Worm (Caenorhabditis elegans) whole organism, L4 larva: ENCODE measurements around the gene B0495.5.

Experiments
- F49E8.2 ChIP-seq: sonication (generic microtip); optimal IDR thresholded peaks from 2 replicates; lab custom pipeline; 2016; ENCODE audit warnings: missing compliant biosample characterization, mild to moderate bottlenecking, missing genetic modification characterization, borderline replicate concordance
- Y75B8A.6 ChIP-seq: fragments of 200-800 bp; sonication (Bioruptor generic); IDR thresholded peaks from 2 replicates; pipeline ENCODE4 v1.3.6; 2022; ENCODE audit warnings: missing genetic modification reagents, missing genetic modification characterization, missing compliant biosample characterization
- ZK546.5 ChIP-seq, 2 experiments: sonication (generic microtip); optimal IDR thresholded peaks; 2 replicates each; lab custom pipeline; 2017; ENCODE audit warnings: missing biosample characterization in 2 of 2, missing genetic modification characterization in 2 of 2
- aha-1 ChIP-seq: fragments of 150-350 bp; peaks from one replicate; lab custom pipeline; 2014; ENCODE audit warnings: missing biosample characterization, missing genetic modification characterization
- ama-1 ChIP-seq: fragments of 150-350 bp; optimal IDR thresholded peaks from 2 replicates; lab custom pipeline; 2014; ENCODE audit warnings: inconsistent platforms, mixed read lengths
- attf-4 ChIP-seq: sonication (generic microtip); optimal IDR thresholded peaks from 3 replicates; lab custom pipeline; 2017; ENCODE audit warnings: missing biosample characterization, missing genetic modification characterization
- cey-2 ChIP-seq: sonication (generic microtip); optimal IDR thresholded peaks from 3 replicates; lab custom pipeline; 2017; ENCODE audit warnings: missing genetic modification characterization, mild to moderate bottlenecking, missing compliant biosample characterization, antibody characterized with exemption, borderline replicate concordance; ENCODE audit not compliant: insufficient read depth
- daf-16 ChIP-seq, 3 experiments: sonication (generic microtip); optimal IDR thresholded peaks; 2 replicates each; lab custom pipeline; 2016 to 2017; ENCODE audit warnings: missing genetic modification characterization in 3 of 3, missing genetic modification reagents in 3 of 3, mild to moderate bottlenecking in 2 of 3, missing compliant biosample characterization in 2 of 3, missing biosample characterization in 1 of 3, moderate library complexity in 1 of 3
- dmd-9 ChIP-seq: fragments of 200-800 bp; sonication (Bioruptor generic); IDR thresholded peaks from 2 replicates; pipeline ENCODE4 v1.3.6; 2022; ENCODE audit warnings: missing genetic modification reagents, missing genetic modification characterization, missing compliant biosample characterization
- fos-1 ChIP-seq: fragments of 150-350 bp; optimal IDR thresholded peaks from 2 replicates; lab custom pipeline; 2014; ENCODE audit warnings: missing biosample characterization, missing genetic modification characterization
- hif-1 ChIP-seq, 2 experiments: sonication (generic microtip); optimal IDR thresholded peaks; 2 replicates each; lab custom pipeline; 2016 to 2017; ENCODE audit warnings: missing compliant biosample characterization in 2 of 2, missing genetic modification characterization in 2 of 2, missing genetic modification reagents in 2 of 2, missing genotype in 2 of 2, mild to moderate bottlenecking in 1 of 2
- hlh-30 ChIP-seq: sonication (generic microtip); optimal IDR thresholded peaks from 2 replicates; lab custom pipeline; 2017; ENCODE audit warnings: antibody characterized with exemption, mild to moderate bottlenecking, missing genetic modification characterization, missing compliant biosample characterization; ENCODE audit not compliant: insufficient read depth
- hmg-1.1 ChIP-seq: fragments of 200-800 bp; sonication (Bioruptor generic); IDR thresholded peaks from 2 replicates; pipeline ENCODE4 v1.3.6; 2022; ENCODE audit warnings: missing genetic modification reagents, missing genetic modification characterization, missing compliant biosample characterization
- jun-1 ChIP-seq: fragments of 150-350 bp; optimal IDR thresholded peaks from 2 replicates; lab custom pipeline; 2014; ENCODE audit warnings: missing biosample characterization, missing genetic modification reagents, missing genetic modification characterization
- lim-7 ChIP-seq: fragments of 200-800 bp; sonication (Bioruptor generic); IDR thresholded peaks from 2 replicates; pipeline ENCODE4 v1.3.6; 2022; ENCODE audit warnings: missing genetic modification characterization, missing compliant biosample characterization
- lin-1 ChIP-seq: fragments of 200-800 bp; sonication (Bioruptor generic); IDR thresholded peaks from 2 replicates; pipeline ENCODE4 v1.3.6; 2022; ENCODE audit warnings: missing genetic modification reagents, missing genetic modification characterization, missing compliant biosample characterization
- lin-29 ChIP-seq: fragments of 200-800 bp; sonication (Bioruptor generic); IDR thresholded peaks from 2 replicates; pipeline ENCODE4 v1.3.6; 2022; ENCODE audit warnings: missing genetic modification reagents, missing genetic modification characterization, missing compliant biosample characterization
- lir-3 ChIP-seq: sonication (generic microtip); optimal IDR thresholded peaks from 2 replicates; lab custom pipeline; 2016; ENCODE audit warnings: mild to moderate bottlenecking, missing genetic modification characterization, missing compliant biosample characterization
- lsy-2 ChIP-seq, 2 experiments: fragments of 150-350 bp in 1 of 2; sonication (generic microtip) in 1 of 2; optimal IDR thresholded peaks; 2 replicates each; lab custom pipeline; 2014 to 2017; ENCODE audit warnings: missing biosample characterization in 2 of 2, missing genetic modification characterization in 2 of 2
- madf-9 ChIP-seq: fragments of 200-800 bp; sonication (Bioruptor generic); conservative IDR thresholded peaks from 2 replicates; pipeline ENCODE4 v1.3.6; 2022; ENCODE audit warnings: missing genetic modification reagents, missing genetic modification characterization, missing compliant biosample characterization
- mdl-1 ChIP-seq, 2 experiments: fragments of 150-350 bp in 1 of 2; sonication (generic microtip) in 1 of 2; optimal IDR thresholded peaks; 2 replicates each; lab custom pipeline; 2014 to 2017; ENCODE audit warnings: missing biosample characterization in 2 of 2, missing genetic modification characterization in 2 of 2
- mes-2 ChIP-seq: sonication (generic microtip); optimal IDR thresholded peaks from 2 replicates; lab custom pipeline; 2016; ENCODE audit warnings: missing genotype, mild to moderate bottlenecking, missing genetic modification characterization, missing compliant biosample characterization; ENCODE audit not compliant: poor library complexity, severe bottlenecking
- mxl-3 ChIP-seq: fragments of 200-800 bp; sonication (Bioruptor generic); optimal IDR thresholded peaks from 2 replicates; lab custom pipeline; 2018; ENCODE audit warnings: mild to moderate bottlenecking, missing genetic modification characterization, missing compliant biosample characterization
- nhr-102 ChIP-seq: sonication (generic microtip); optimal IDR thresholded peaks from 2 replicates; lab custom pipeline; 2016; ENCODE audit warnings: mild to moderate bottlenecking, missing genetic modification characterization, moderate library complexity, missing compliant biosample characterization
- nhr-111 ChIP-seq: fragments of 200-800 bp; sonication (Bioruptor generic); optimal IDR thresholded peaks from 2 replicates; lab custom pipeline; 2018; ENCODE audit warnings: mild to moderate bottlenecking, missing genetic modification characterization, missing compliant biosample characterization
- nhr-237 ChIP-seq: sonication (generic microtip); optimal IDR thresholded peaks from 2 replicates; lab custom pipeline; 2017; ENCODE audit warnings: missing biosample characterization, missing genetic modification characterization
- nhr-41 ChIP-seq: fragments of 200-800 bp; sonication (Bioruptor generic); IDR thresholded peaks from 2 replicates; pipeline ENCODE4 v1.3.6; 2022; ENCODE audit warnings: missing genetic modification reagents, missing genetic modification characterization, missing compliant biosample characterization
- nhr-77 ChIP-seq: fragments of 150-350 bp; optimal IDR thresholded peaks from 2 replicates; lab custom pipeline; 2014; ENCODE audit warnings: missing biosample characterization, missing genetic modification characterization
- pqm-1 ChIP-seq: sonication (generic microtip); optimal IDR thresholded peaks from 2 replicates; lab custom pipeline; 2017; ENCODE audit warnings: missing biosample characterization, missing genetic modification characterization
- set-16 ChIP-seq: fragments of 200-800 bp; sonication (Bioruptor generic); IDR thresholded peaks from 2 replicates; pipeline ENCODE4 v1.3.6; 2022; ENCODE audit warnings: missing genetic modification reagents, missing genetic modification characterization, missing compliant biosample characterization
- skn-1 ChIP-seq: fragments of 150-350 bp; optimal IDR thresholded peaks from 2 replicates; lab custom pipeline; 2014; ENCODE audit warnings: missing biosample characterization, missing genetic modification characterization
- snpc-1.2 ChIP-seq: fragments of 200-800 bp; sonication (Bioruptor generic); IDR thresholded peaks from 2 replicates; pipeline ENCODE4 v1.3.6; 2022; ENCODE audit warnings: missing genetic modification reagents, missing genetic modification characterization, missing compliant biosample characterization
- snpc-4 ChIP-seq: fragments of 150-350 bp; optimal IDR thresholded peaks from 2 replicates; lab custom pipeline; 2014; ENCODE audit warnings: missing biosample characterization, missing genetic modification characterization
- spr-3 ChIP-seq: fragments of 200-800 bp; sonication (Bioruptor generic); optimal IDR thresholded peaks from 2 replicates; lab custom pipeline; 2018; ENCODE audit warnings: mild to moderate bottlenecking, missing genetic modification characterization, missing compliant biosample characterization
- tag-97 ChIP-seq: fragments of 200-800 bp; sonication (Bioruptor generic); IDR thresholded peaks from 2 replicates; pipeline ENCODE4 v1.3.6; 2022; ENCODE audit warnings: missing genetic modification characterization, missing compliant biosample characterization
- unc-130 ChIP-seq: sonication (generic microtip); optimal IDR thresholded peaks from 2 replicates; lab custom pipeline; 2016; ENCODE audit warnings: missing genetic modification reagents, missing genetic modification characterization, missing compliant biosample characterization
- unc-62 ChIP-seq, 3 experiments: fragments of 150-350 bp in 1 of 3; sonication (generic microtip); optimal IDR thresholded peaks in 2 of 3; peaks in 1 of 3; 1 replicate in 1 of 3; 2 replicates in 2 of 3; lab custom pipeline; 2014 to 2017; ENCODE audit warnings: missing biosample characterization in 3 of 3, missing genetic modification characterization in 3 of 3, missing genetic modification reagents in 3 of 3, missing genotype in 1 of 3
- zfp-2 ChIP-seq: sonication (generic microtip); optimal IDR thresholded peaks from 2 replicates; lab custom pipeline; 2016; ENCODE audit warnings: mild to moderate bottlenecking, missing genetic modification characterization, missing compliant biosample characterization
- zfp-3 ChIP-seq: fragments of 200-800 bp; sonication (Bioruptor generic); conservative IDR thresholded peaks from 2 replicates; pipeline ENCODE4 v1.3.6; 2022; ENCODE audit warnings: missing genetic modification reagents, missing genetic modification characterization, missing compliant biosample characterization
- ztf-11 ChIP-seq: fragments of 150-350 bp; optimal IDR thresholded peaks from 2 replicates; lab custom pipeline; 2014; ENCODE audit warnings: missing biosample characterization, missing genetic modification characterization
- ztf-7 ChIP-seq: fragments of 150-350 bp; optimal IDR thresholded peaks from 2 replicates; lab custom pipeline; 2014; ENCODE audit warnings: missing biosample characterization, missing genetic modification characterization

B0495.5 gene

ce11 chrII:7705152-7705551 lies 6.8 kb upstream of the B0495.5 start, which contains the start of gene B0495.7 (continued):
- TF ChIP-seq spr-3 (GFP tag; lab: Kevin White, UChicago), result no peak
- TF ChIP-seq nhr-111, result no peak
- TF ChIP-seq nhr-102 (tag; lab: Kevin White, UChicago), result peak; percentile 11
- TF ChIP-seq hmg-1.1 (GFP tag; lab: Robert Waterston, UW), result no peak
- TF ChIP-seq daf-16 (GFP tag; optimal IDR thresholded peaks at IDR 0.05; lab: Kevin White, UChicago), result no peak
- peak; percentile 72 for TF ChIP-seq daf-16 (tag; optimal IDR thresholded peaks at IDR 0.05; lab: Kevin White, UChicago)
- no peak for TF ChIP-seq zfp-2
- TF ChIP-seq nhr-237 (tag; lab: Kevin White, UChicago), result no peak
- no peak for TF ChIP-seq lin-29 (GFP tag; lab: Robert Waterston, UW)
- no peak for TF ChIP-seq ztf-7 (tag; lab: Kevin White, UChicago)
- no peak for TF ChIP-seq lim-7 (GFP tag; lab: Robert Waterston, UW)

ce11 chrII:7704387-7704786 lies 6.1 kb upstream of the B0495.5 start:
- TF ChIP-seq aha-1 (tag; lab: Kevin White, UChicago) (peak; percentile 94), cey-2 (tag; lab: Kevin White, UChicago) (no peak)

ce11 chrII:7699009-7699408 lies 703 bp upstream of the B0495.5 start, which contains the start of the genes moa-2 and cdk-11.1:
Gene moa-2, minus strand, starts transcription at chrII:7699033.
Gene cdk-11.1, plus strand, starts transcription at chrII:7699235.
- TF ChIP-seq snpc-1.2 (GFP tag; lab: Robert Waterston, UW) (no peak), lsy-2 (tag; optimal IDR thresholded peaks at IDR 0.05; lab: Kevin White, UChicago) (peak in 1 of 2 experiments; percentile 97), unc-130 (GFP tag; lab: Kevin White, UChicago) (no peak), hlh-30 (peak; percentile 69), zfp-3 (no peak), daf-16 (GFP tag; optimal IDR thresholded peaks at IDR 0.05; lab: Kevin White, UChicago) (no peak), daf-16 (tag; optimal IDR thresholded peaks at IDR 0.05; lab: Kevin White, UChicago) (peak; percentile 5), F49E8.2 (tag; lab: Kevin White, UChicago) (no peak), jun-1 (tag; lab: Kevin White, UChicago) (no peak), nhr-102 (tag; lab: Kevin White, UChicago) (no peak), mes-2 (tag; lab: Kevin White, UChicago) (peak; percentile 61), ZK546.5 (tag; optimal IDR thresholded peaks at IDR 0.05; lab: Kevin White, UChicago) (no peak)

DNA sequence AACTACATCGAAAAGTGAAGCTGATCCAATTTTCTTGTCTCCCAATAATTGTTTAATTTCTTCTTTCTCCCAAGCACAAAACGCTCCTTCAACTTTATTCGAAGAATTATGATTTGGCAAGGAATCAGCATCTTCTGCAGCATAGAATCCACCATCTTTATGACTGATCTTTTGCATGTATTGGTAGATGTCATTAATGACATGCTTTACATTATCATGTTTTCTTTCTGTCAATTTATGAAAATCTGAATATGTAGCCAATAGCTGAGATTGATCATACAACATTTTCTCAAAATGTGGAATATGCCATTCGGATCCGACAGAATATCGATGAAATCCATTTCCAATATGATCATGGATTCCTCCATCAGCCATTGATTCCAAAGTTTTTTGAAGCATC lies 1.1 kb downstream of the B0495.5 start:
- TF ChIP-seq unc-62 (GFP tag; optimal IDR thresholded peaks at IDR 0.05 in 1 of 2; lab: Kevin White, UChicago), result peak in 1 of 2 experiments; percentile 95
- no peak for TF ChIP-seq unc-62 (tag; optimal IDR thresholded peaks at IDR 0.05; lab: Kevin White, UChicago)
- no peak for TF ChIP-seq ztf-11 (tag; lab: Kevin White, UChicago)
- TF ChIP-seq, all 104 proteins: peak for 1

ce11 chrII:7695636-7696035 lies 2.7 kb downstream of the B0495.5 start:
- TF ChIP-seq pqm-1 (tag; lab: Kevin White, UChicago) (peak; percentile 95), ztf-7 (tag; lab: Kevin White, UChicago) (no peak), set-16 (GFP tag; lab: Robert Waterston, UW) (no peak), F49E8.2 (tag; lab: Kevin White, UChicago) (no peak), mdl-1 (tag; optimal IDR thresholded peaks at IDR 0.05; lab: Kevin White, UChicago) (peak in 1 of 2 experiments; percentile 61), skn-1 (tag; lab: Kevin White, UChicago) (no peak), hlh-30 (peak; percentile 17), lin-1 (GFP tag; lab: Robert Waterston, UW) (peak; percentile 84), fos-1 (tag; lab: Kevin White, UChicago) (no peak), snpc-4 (tag; lab: Kevin White, UChicago) (no peak), hif-1 (tag; optimal IDR thresholded peaks at IDR 0.05; lab: Kevin White, UChicago) (no peak), Y75B8A.6 (GFP tag; lab: Robert Waterston, UW) (no peak), jun-1 (tag; lab: Kevin White, UChicago) (no peak), madf-9 (no peak), ama-1 (lab: Kevin White, UChicago) (no peak), dmd-9 (GFP tag; lab: Robert Waterston, UW) (no peak), mxl-3 (peak; percentile 88), attf-4 (no peak), nhr-111 (no peak), nhr-41 (GFP tag; lab: Robert Waterston, UW) (no peak), nhr-77 (tag; lab: Kevin White, UChicago) (peak; percentile 21), tag-97 (GFP tag; lab: Robert Waterston, UW) (no peak), lir-3 (tag; lab: Kevin White, UChicago) (no peak)
